Worm (Caenorhabditis elegans) whole organism, young adult: ENCODE results near the gene str-263.
"Not testable (repeated sequence)": the region's sequence is repeated elsewhere in the genome, so short reads cannot be mapped to it uniquely, and the experiment has no call there.

ENCODE experiments used
- B0019.2 ChIP-seq: fragments of 200-800 bp; sonication (Bioruptor generic); conservative IDR thresholded peaks from 2 replicates; pipeline ENCODE4 v1.3.6; 2022; ENCODE audit warnings: missing genetic modification reagents, missing genetic modification characterization, missing compliant biosample characterization
- B0035.1 ChIP-seq: sonication (generic microtip); optimal IDR thresholded peaks from 2 replicates; lab custom pipeline; 2016; ENCODE audit warnings: missing genetic modification characterization, mild to moderate bottlenecking, missing compliant biosample characterization, missing genotype, missing genetic modification reagents
- B0336.3 ChIP-seq: fragments of 200-800 bp; sonication (Bioruptor generic); IDR thresholded peaks from 2 replicates; pipeline ENCODE4 v1.3.6; 2022; ENCODE audit warnings: missing genetic modification characterization, missing compliant biosample characterization
- C17E4.6 ChIP-seq: fragments of 200-800 bp; sonication (Bioruptor generic); IDR thresholded peaks from 2 replicates; pipeline ENCODE4 v1.3.6; 2022; ENCODE audit warnings: missing genetic modification reagents, missing genetic modification characterization, missing compliant biosample characterization
- F49E8.2 ChIP-seq: sonication (generic microtip); optimal IDR thresholded peaks from 3 replicates; lab custom pipeline; 2017; ENCODE audit warnings: missing genetic modification characterization, mild to moderate bottlenecking, missing compliant biosample characterization, antibody characterized with exemption, moderate library complexity; ENCODE audit not compliant: insufficient read depth
- F55B11.4 ChIP-seq: sonication (generic microtip); optimal IDR thresholded peaks from 2 replicates; lab custom pipeline; 2016; ENCODE audit warnings: missing compliant biosample characterization, missing genetic modification characterization, borderline replicate concordance; ENCODE audit not compliant: insufficient read depth
- Y67H2A.10 ChIP-seq: fragments of 200-800 bp; sonication (Bioruptor generic); conservative IDR thresholded peaks from 2 replicates; pipeline ENCODE4 v1.3.6; 2022; ENCODE audit warnings: missing genetic modification reagents, missing genetic modification characterization, missing compliant biosample characterization
- aptf-3 ChIP-seq: fragments of 200-800 bp; sonication (Bioruptor generic); IDR thresholded peaks from 2 replicates; pipeline ENCODE4 v1.3.6; 2022; ENCODE audit warnings: missing genetic modification characterization, missing compliant biosample characterization
- attf-3 ChIP-seq: fragments of 200-800 bp; sonication (Bioruptor generic); conservative IDR thresholded peaks from 2 replicates; pipeline ENCODE4 v1.3.6; 2022; ENCODE audit warnings: missing genetic modification reagents, missing genetic modification characterization, missing compliant biosample characterization
- attf-6 ChIP-seq: fragments of 200-800 bp; sonication (Bioruptor generic); IDR thresholded peaks from 2 replicates; pipeline ENCODE4 v1.3.6; 2022; ENCODE audit warnings: missing genetic modification reagents, missing genetic modification characterization, missing compliant biosample characterization
- cebp-1 ChIP-seq, 2 experiments: fragments of 200-800 bp in 1 of 2; sonication (Bioruptor generic) in 1 of 2; sonication (generic microtip) in 1 of 2; IDR thresholded peaks in 1 of 2; optimal IDR thresholded peaks in 1 of 2; 2 replicates each; pipeline versions ENCODE4 v1.3.6 to Lab custom; 2017 to 2022; ENCODE audit warnings: missing compliant biosample characterization in 2 of 2, missing genetic modification characterization in 2 of 2, mild to moderate bottlenecking in 1 of 2, missing genetic modification reagents in 1 of 2, moderate library complexity in 1 of 2
- cebp-2 ChIP-seq: fragments of 200-800 bp; sonication (Bioruptor generic); IDR thresholded peaks from 2 replicates; pipeline ENCODE4 v1.3.6; 2022; ENCODE audit warnings: missing genetic modification characterization, missing compliant biosample characterization
- ceh-100 ChIP-seq: fragments of 200-800 bp; sonication (Bioruptor generic); IDR thresholded peaks from 2 replicates; pipeline ENCODE4 v1.3.6; 2022; ENCODE audit warnings: missing genetic modification reagents, missing genetic modification characterization, missing compliant biosample characterization
- dpff-1 ChIP-seq: sonication (generic microtip); optimal IDR thresholded peaks from 2 replicates; lab custom pipeline; 2017; ENCODE audit warnings: mild to moderate bottlenecking, missing genetic modification characterization, missing compliant biosample characterization
- egl-18 ChIP-seq: fragments of 200-800 bp; sonication (Bioruptor generic); IDR thresholded peaks from 2 replicates; pipeline ENCODE4 v1.3.6; 2022; ENCODE audit warnings: missing genetic modification reagents, missing genetic modification characterization, missing compliant biosample characterization
- ekl-4 ChIP-seq: fragments of 200-800 bp; sonication (Bioruptor generic); IDR thresholded peaks from 2 replicates; pipeline ENCODE4 v1.3.6; 2022; ENCODE audit warnings: missing genetic modification reagents, missing genetic modification characterization, missing compliant biosample characterization
- fkh-3 ChIP-seq: sonication (generic microtip); optimal IDR thresholded peaks from 2 replicates; lab custom pipeline; 2016; ENCODE audit warnings: mild to moderate bottlenecking, missing genetic modification characterization, missing compliant biosample characterization
- hlh-26 ChIP-seq: fragments of 200-800 bp; sonication (Bioruptor generic); conservative IDR thresholded peaks from 2 replicates; pipeline ENCODE4 v1.3.6; 2022; ENCODE audit warnings: missing genetic modification reagents, missing genetic modification characterization, missing compliant biosample characterization
- hmg-20 ChIP-seq: fragments of 200-800 bp; sonication (Bioruptor generic); IDR thresholded peaks from 2 replicates; pipeline ENCODE4 v1.3.6; 2022; ENCODE audit warnings: missing genetic modification reagents, missing genetic modification characterization, missing compliant biosample characterization
- let-526 ChIP-seq: fragments of 200-800 bp; sonication (Bioruptor generic); IDR thresholded peaks from 2 replicates; pipeline ENCODE4 v1.3.6; 2022; ENCODE audit warnings: missing genetic modification reagents, missing genetic modification characterization, missing compliant biosample characterization
- lin-26 ChIP-seq: fragments of 200-800 bp; sonication (Bioruptor generic); IDR thresholded peaks from 2 replicates; pipeline ENCODE4 v1.3.6; 2022; ENCODE audit warnings: missing genetic modification reagents, missing genetic modification characterization, missing compliant biosample characterization
- madf-10 ChIP-seq: sonication (generic microtip); optimal IDR thresholded peaks from 2 replicates; lab custom pipeline; 2016; ENCODE audit warnings: mild to moderate bottlenecking, missing genetic modification characterization, missing compliant biosample characterization
- mxl-1 ChIP-seq: sonication (generic microtip); optimal IDR thresholded peaks from 2 replicates; lab custom pipeline; 2016; ENCODE audit warnings: missing genetic modification characterization, missing compliant biosample characterization
- rcor-1 ChIP-seq: fragments of 200-800 bp; sonication (Bioruptor generic); IDR thresholded peaks from 2 replicates; pipeline ENCODE4 v1.3.6; 2022; ENCODE audit warnings: missing genetic modification reagents, missing genetic modification characterization, missing compliant biosample characterization
- snpc-1.1 ChIP-seq: sonication (generic microtip); optimal IDR thresholded peaks from 2 replicates; lab custom pipeline; 2017; ENCODE audit warnings: missing genetic modification characterization, mild to moderate bottlenecking, missing compliant biosample characterization, antibody characterized with exemption, moderate library complexity, missing genotype, missing genetic modification reagents; ENCODE audit not compliant: insufficient read depth
- sptf-2 ChIP-seq: fragments of 200-800 bp; sonication (Bioruptor generic); optimal IDR thresholded peaks from 2 replicates; lab custom pipeline; 2018; ENCODE audit warnings: mild to moderate bottlenecking, missing genetic modification characterization, missing compliant biosample characterization
- tbp1 ChIP-seq: fragments of 200-800 bp; sonication (Bioruptor generic); optimal IDR thresholded peaks from 2 replicates; lab custom pipeline; 2018; ENCODE audit warnings: mild to moderate bottlenecking, missing genetic modification characterization, missing compliant biosample characterization
- xnd-1 ChIP-seq: sonication (generic microtip); optimal IDR thresholded peaks from 2 replicates; lab custom pipeline; 2016; ENCODE audit warnings: missing genotype, missing genetic modification reagents, missing genetic modification characterization, missing compliant biosample characterization
- ztf-18 ChIP-seq: sonication (generic microtip); optimal IDR thresholded peaks from 2 replicates; lab custom pipeline; 2016; ENCODE audit warnings: missing genotype, mild to moderate bottlenecking, missing genetic modification characterization, missing compliant biosample characterization
- ztf-22 ChIP-seq: fragments of 200-800 bp; sonication (Bioruptor generic); optimal IDR thresholded peaks from 2 replicates; lab custom pipeline; 2018; ENCODE audit warnings: mild to moderate bottlenecking, missing genetic modification characterization, moderate library complexity, missing compliant biosample characterization
- ztf-25 ChIP-seq: fragments of 200-800 bp; sonication (Bioruptor generic); IDR thresholded peaks from 2 replicates; pipeline ENCODE4 v1.3.6; 2022; ENCODE audit warnings: missing genetic modification reagents, missing genetic modification characterization, missing compliant biosample characterization
- ztf-3 ChIP-seq: fragments of 200-800 bp; sonication (Bioruptor generic); optimal IDR thresholded peaks from 2 replicates; lab custom pipeline; 2018; ENCODE audit warnings: mild to moderate bottlenecking, missing genetic modification characterization, missing compliant biosample characterization

str-263 gene

ce11 chrV:15638853-15639252, 25.9 kb downstream of the str-263 start, which contains the start of gene srz-44:
Gene srz-44 (minus strand): TSS chrV:15638953.
- TF ChIP-seq cebp-2 (GFP tag; lab: Robert Waterston, UW), result no peak

DNA sequence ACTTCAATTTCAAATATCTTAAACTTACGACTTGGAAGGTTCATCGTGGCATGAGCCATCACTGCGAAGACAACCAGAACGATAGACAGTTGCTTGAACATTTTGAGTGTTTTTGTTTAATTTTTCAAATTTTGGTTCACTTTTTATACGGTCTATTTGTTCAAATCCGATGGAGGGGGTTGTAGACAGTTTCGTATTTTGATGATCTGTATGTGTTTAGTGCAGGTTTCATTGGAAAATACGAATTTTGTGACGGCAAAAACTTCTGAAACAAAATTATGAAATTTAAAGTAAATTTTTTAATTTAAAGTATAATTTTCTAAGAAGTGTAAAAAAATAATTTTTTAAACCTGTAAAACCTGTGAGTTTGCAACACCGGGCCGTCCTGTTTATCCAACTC, 30.2 kb downstream of the str-263 start, which contains the start of gene C55A1.4:
Gene C55A1.4, minus strand, starts transcription at position 101 of the 400 bp plus-strand sequence.
- not testable (repeated sequence) for TF ChIP-seq lin-26 (GFP tag; lab: Robert Waterston, UW); ztf-3 (GFP tag; lab: Kevin White, UChicago); hmg-20 (GFP tag; lab: Robert Waterston, UW)

ce11 chrV:15644575-15644974, 31.6 kb downstream of the str-263 start, which contains the start of gene str-23:
Gene str-23 (plus strand): TSS chrV:15644875.
- no peak for TF ChIP-seq Y67H2A.10 (GFP tag; lab: Robert Waterston, UW)
- no peak for TF ChIP-seq madf-10 (tag; lab: Kevin White, UChicago)
- no peak for TF ChIP-seq ztf-22 (GFP tag; lab: Kevin White, UChicago)
- TF ChIP-seq tbp1 (GFP tag; lab: Kevin White, UChicago), result no peak
- no peak for TF ChIP-seq C17E4.6
- no peak for TF ChIP-seq aptf-3 (GFP tag; lab: Robert Waterston, UW)
- no peak for TF ChIP-seq F55B11.4 (tag; lab: Kevin White, UChicago)
- TF ChIP-seq B0035.1 (tag; lab: Kevin White, UChicago), result no peak
- TF ChIP-seq hlh-26 (GFP tag; lab: Robert Waterston, UW), result no peak
- no peak for TF ChIP-seq ztf-18 (tag; lab: Kevin White, UChicago)
- TF ChIP-seq let-526, result no peak
- TF ChIP-seq snpc-1.1 (tag; lab: Kevin White, UChicago), result no peak
- TF ChIP-seq fkh-3 (tag; lab: Kevin White, UChicago), result no peak
- no peak for TF ChIP-seq xnd-1
- no peak for TF ChIP-seq mxl-1

DNA sequence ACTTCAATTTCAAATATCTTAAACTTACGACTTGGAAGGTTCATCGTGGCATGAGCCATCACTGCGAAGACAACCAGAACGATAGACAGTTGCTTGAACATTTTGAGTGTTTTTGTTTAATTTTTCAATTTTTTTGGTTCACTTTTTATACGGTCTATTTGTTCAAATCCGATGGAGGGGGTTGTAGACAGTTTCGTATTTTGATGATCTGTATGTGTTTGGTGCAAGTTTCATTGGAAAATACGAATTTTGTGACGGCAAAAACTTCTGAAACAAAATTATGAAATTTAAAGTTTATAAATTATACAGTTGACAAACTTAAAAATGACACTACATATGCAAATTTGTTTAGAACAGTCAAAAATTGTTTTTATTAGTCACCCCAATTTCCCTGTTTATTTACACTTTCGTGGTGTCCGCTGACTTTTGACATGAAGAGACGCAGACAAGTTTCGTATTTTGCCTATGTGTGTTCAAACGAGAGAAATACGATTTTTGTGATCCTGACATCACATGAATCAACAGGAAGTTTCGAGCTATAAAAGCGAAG, 34.6 kb downstream of the str-263 start, which contains the start of the genes C55A1.7 and C55A1.6:
Gene C55A1.7, minus strand, starts transcription at position 101 of the 550 bp plus-strand sequence.
Gene C55A1.6, plus strand, starts transcription at position 500 of the 550 bp plus-strand sequence.
- TF ChIP-seq egl-18 (GFP tag; lab: Robert Waterston, UW); ceh-100 (GFP tag; lab: Robert Waterston, UW); F49E8.2 (tag; lab: Kevin White, UChicago): not testable (repeated sequence)
- TF ChIP-seq, all 124 proteins: peak for 0; not testable (repeated sequence) for 124

DNA sequence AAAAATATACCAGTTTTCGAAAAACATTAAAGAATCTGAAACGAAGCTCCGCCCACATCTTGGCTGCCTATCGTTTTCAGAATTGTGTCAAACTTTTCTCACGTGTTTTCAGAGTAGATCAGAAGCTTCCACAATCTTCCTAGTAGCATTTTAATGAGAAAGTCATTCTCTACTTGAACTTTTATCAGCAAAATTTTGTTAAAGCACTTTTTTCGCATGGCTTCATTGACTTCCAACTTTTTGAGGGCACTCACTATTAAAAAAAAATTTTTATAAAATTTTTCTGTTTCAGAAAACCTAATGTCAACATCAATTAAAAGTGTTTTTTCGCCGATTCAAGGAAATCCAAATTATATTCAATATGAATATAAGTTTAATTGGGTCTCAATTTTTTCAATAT, 37.2 kb downstream of the str-263 start, which contains the start of gene sru-42:
Gene sru-42, plus strand, starts transcription at position 301 of the 400 bp plus-strand sequence.
- no peak for TF ChIP-seq hlh-26 (GFP tag; lab: Robert Waterston, UW)
- no peak for TF ChIP-seq B0336.3 (GFP tag; lab: Robert Waterston, UW)
- no peak for TF ChIP-seq cebp-2 (GFP tag; lab: Robert Waterston, UW)

DNA sequence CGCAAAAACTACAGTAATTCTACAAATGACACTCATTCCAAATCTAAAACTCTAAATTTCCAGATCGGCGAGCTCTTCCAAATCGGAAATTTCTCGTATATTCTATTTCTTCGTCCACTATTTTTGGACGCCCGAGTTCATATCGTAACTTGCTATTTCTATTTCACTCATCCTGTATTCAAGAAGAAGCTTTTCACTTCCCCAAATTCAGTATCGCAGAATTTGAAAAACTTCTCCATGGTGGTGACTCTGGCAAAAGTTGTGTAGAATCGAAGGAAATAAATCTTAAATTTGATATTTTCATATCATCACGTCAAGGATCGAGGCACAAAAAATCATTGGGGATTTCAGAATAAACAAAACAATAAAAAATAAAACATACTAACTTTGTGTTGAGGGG, 39.2 kb downstream of the str-263 start:
- no peak for TF ChIP-seq dpff-1 (tag; lab: Kevin White, UChicago)
- TF ChIP-seq rcor-1 (GFP tag; lab: Robert Waterston, UW), result no peak
- TF ChIP-seq cebp-1 (GFP tag; IDR thresholded peaks at IDR 0.05; lab: Robert Waterston, UW), result no peak
- peak; percentile 42 for TF ChIP-seq cebp-1 (tag; optimal IDR thresholded peaks at IDR 0.05; lab: Kevin White, UChicago)
- TF ChIP-seq sptf-2, result no peak
- TF ChIP-seq attf-3 (GFP tag; lab: Robert Waterston, UW), result 0 out of 2 replicates have a peak, but pooled peaks have one; percentile 27
- 0 out of 2 replicates have a peak, but pooled peaks have one; percentile 15 for TF ChIP-seq attf-6
- TF ChIP-seq mxl-1, result no peak
- peak; percentile 49; the same call in 1 of the 2 replicates for TF ChIP-seq ekl-4 (GFP tag; lab: Robert Waterston, UW)
- no peak for TF ChIP-seq ztf-25 (GFP tag; lab: Robert Waterston, UW)
- no peak for TF ChIP-seq B0019.2 (GFP tag; lab: Robert Waterston, UW)
